Fruit fly (Drosophila melanogaster) whole organism, embryonic: ENCODE results near the gene Mon1.
A peak's percentile ranks its signal among the peaks of the same experiment; 100 is the strongest.

Experiments used
- CG10565 ChIP-seq: fragments of 200-800 bp; sonication (Bioruptor generic); optimal IDR thresholded peaks from 3 replicates; lab custom pipeline; 2016; ENCODE audit warnings: missing biosample characterization, mild to moderate bottlenecking, missing genetic modification characterization
- CG12299 ChIP-seq: fragments of 200-800 bp; sonication (Bioruptor generic); optimal IDR thresholded peaks from 2 replicates; lab custom pipeline; 2018; ENCODE audit warnings: missing biosample characterization, mild to moderate bottlenecking, missing genetic modification characterization
- CG12744 ChIP-seq: fragments of 200-800 bp; sonication (Bioruptor generic); optimal IDR thresholded peaks from 2 replicates; lab custom pipeline; 2016; ENCODE audit warnings: missing biosample characterization, missing genetic modification characterization
- CG13287 ChIP-seq: fragments of 200-800 bp; sonication (Bioruptor generic); IDR thresholded peaks from 2 replicates; pipeline ENCODE4 v1.3.6; 2022; ENCODE audit warnings: missing biosample characterization, missing genetic modification characterization; ENCODE audit not compliant: partially characterized antibody
- CG18011 ChIP-seq: fragments of 200-800 bp; sonication (Bioruptor generic); optimal IDR thresholded peaks from 2 replicates; lab custom pipeline; 2017; ENCODE audit warnings: missing biosample characterization, missing genetic modification characterization, mild to moderate bottlenecking, moderate library complexity, missing genotype
- CG18619 ChIP-seq: fragments of 200-800 bp; sonication (Bioruptor generic); optimal IDR thresholded peaks from 3 replicates; lab custom pipeline; 2017; ENCODE audit warnings: missing biosample characterization, mild to moderate bottlenecking, missing genetic modification characterization
- CG2116 ChIP-seq: fragments of 200-800 bp; sonication (Bioruptor generic); optimal IDR thresholded peaks from 3 replicates; lab custom pipeline; 2018; ENCODE audit warnings: missing biosample characterization, mild to moderate bottlenecking, missing genetic modification characterization
- CG2202 ChIP-seq: fragments of 200-800 bp; sonication (Bioruptor generic); optimal IDR thresholded peaks from 2 replicates; lab custom pipeline; 2018; ENCODE audit warnings: missing biosample characterization, mild to moderate bottlenecking, missing genetic modification characterization
- CG2889 ChIP-seq: fragments of 200-800 bp; sonication (Bioruptor generic); IDR thresholded peaks from 3 replicates; pipeline ENCODE4 v1.3.6; 2022; ENCODE audit warnings: missing biosample characterization, missing genetic modification characterization
- CG30403 ChIP-seq: fragments of 200-800 bp; sonication (Bioruptor generic); optimal IDR thresholded peaks from 3 replicates; lab custom pipeline; 2016; ENCODE audit warnings: missing biosample characterization, missing genetic modification characterization
- CG31224 ChIP-seq: fragments of 200-800 bp; sonication (Bioruptor generic); IDR thresholded peaks from 2 replicates; pipeline ENCODE4 v1.3.6; 2022; ENCODE audit warnings: missing biosample characterization, missing genetic modification characterization
- CG33557 ChIP-seq: fragments of 200-800 bp; sonication (Bioruptor generic); optimal IDR thresholded peaks from 2 replicates; lab custom pipeline; 2019; ENCODE audit warnings: missing biosample characterization, mild to moderate bottlenecking, missing genetic modification characterization, moderate library complexity
- CG3407 ChIP-seq: fragments of 200-800 bp; sonication (Bioruptor generic); optimal IDR thresholded peaks from 2 replicates; lab custom pipeline; 2018; ENCODE audit warnings: missing biosample characterization, mild to moderate bottlenecking, missing genetic modification characterization
- CG4328 ChIP-seq: fragments of 200-800 bp; sonication (Bioruptor generic); optimal IDR thresholded peaks from 3 replicates; lab custom pipeline; 2017; ENCODE audit warnings: missing biosample characterization, missing genetic modification reagents, missing genetic modification characterization
- CG4404 ChIP-seq: fragments of 200-800 bp; sonication (Bioruptor generic); IDR thresholded peaks from 2 replicates; pipeline ENCODE4 v1.3.6; 2022; ENCODE audit warnings: missing biosample characterization, missing genetic modification characterization
- CG4707 ChIP-seq: fragments of 200-800 bp; sonication (Bioruptor generic); optimal IDR thresholded peaks from 2 replicates; lab custom pipeline; 2018; ENCODE audit warnings: missing biosample characterization, mild to moderate bottlenecking, missing genetic modification characterization, moderate library complexity
- CG4730 ChIP-seq: fragments of 200-800 bp; sonication (Bioruptor generic); IDR thresholded peaks from 2 replicates; pipeline ENCODE4 v1.3.6; 2022; ENCODE audit warnings: missing biosample characterization, missing genetic modification characterization
- CG5245 ChIP-seq: fragments of 200-800 bp; sonication (Bioruptor generic); optimal IDR thresholded peaks from 3 replicates; lab custom pipeline; 2016; ENCODE audit warnings: missing biosample characterization, missing genetic modification characterization
- CG7556 ChIP-seq: fragments of 200-800 bp; sonication (Bioruptor generic); optimal IDR thresholded peaks from 2 replicates; lab custom pipeline; 2017; ENCODE audit warnings: missing biosample characterization, mild to moderate bottlenecking, missing genetic modification characterization
- Dip2 ChIP-seq: fragments of 200-800 bp; sonication (Bioruptor generic); IDR thresholded peaks from 2 replicates; pipeline ENCODE4 v1.3.6; 2022; ENCODE audit warnings: missing biosample characterization, missing genetic modification characterization
- Ets65A ChIP-seq: fragments of 200-800 bp; sonication (Bioruptor generic); peaks from one replicate; lab custom pipeline; 2016; ENCODE audit warnings: missing biosample characterization, missing genetic modification characterization
- HmgZ ChIP-seq: fragments of 200-800 bp; sonication (Bioruptor generic); optimal IDR thresholded peaks from 2 replicates; lab custom pipeline; 2018; ENCODE audit warnings: missing biosample characterization, mild to moderate bottlenecking, missing genetic modification characterization
- Hr78 ChIP-seq, 2 experiments: fragments of 200-800 bp in 1 of 2; fragments of >200 bp in 1 of 2; sonication (Bioruptor generic) in 1 of 2; optimal IDR thresholded peaks; 2 replicates each; lab custom pipeline; 2017 to 2019; ENCODE audit warnings: missing biosample characterization in 2 of 2, missing genetic modification characterization in 2 of 2, mild to moderate bottlenecking in 1 of 2, moderate library complexity in 1 of 2
- Mes4 ChIP-seq: fragments of 200-800 bp; sonication (Bioruptor generic); optimal IDR thresholded peaks from 2 replicates; lab custom pipeline; 2016; ENCODE audit warnings: missing biosample characterization, missing genetic modification characterization
- Nf-YA ChIP-seq: fragments of 200-800 bp; sonication (Bioruptor generic); IDR thresholded peaks from 2 replicates; pipeline ENCODE4 v1.3.6; 2022; ENCODE audit warnings: missing biosample characterization, missing genetic modification characterization
- PHDP ChIP-seq: fragments of 200-800 bp; sonication (Bioruptor generic); optimal IDR thresholded peaks from 3 replicates; lab custom pipeline; 2018; ENCODE audit warnings: missing biosample characterization, mild to moderate bottlenecking, missing genetic modification characterization, moderate library complexity
- Ptx1 ChIP-seq: fragments of 200-800 bp; sonication (Bioruptor generic); IDR thresholded peaks from 2 replicates; pipeline ENCODE4 v1.3.6; 2022; ENCODE audit warnings: missing biosample characterization, missing genetic modification characterization
- Rx ChIP-seq: fragments of 200-800 bp; sonication (Bioruptor generic); IDR thresholded peaks from 2 replicates; pipeline ENCODE4 v1.3.6; 2022; ENCODE audit warnings: missing biosample characterization, missing genetic modification characterization
- Sry-β ChIP-seq: fragments of 200-800 bp; sonication (Bioruptor generic); optimal IDR thresholded peaks from 2 replicates; lab custom pipeline; 2018; ENCODE audit warnings: missing biosample characterization, mild to moderate bottlenecking, missing genetic modification characterization, moderate library complexity
- Tbp ChIP-seq: fragments of >200 bp; optimal IDR thresholded peaks from 2 replicates; lab custom pipeline; 2018; ENCODE audit warnings: missing biosample characterization, missing genetic modification characterization
- Vsx1 ChIP-seq: fragments of 200-800 bp; sonication (Bioruptor generic); optimal IDR thresholded peaks from 2 replicates; lab custom pipeline; 2017; ENCODE audit warnings: missing biosample characterization, mild to moderate bottlenecking, missing genetic modification characterization, missing genetic modification reagents
- crc ChIP-seq: fragments of 200-800 bp; sonication (Bioruptor generic); optimal IDR thresholded peaks from 2 replicates; lab custom pipeline; 2016; ENCODE audit warnings: missing biosample characterization, missing genetic modification characterization
- dati ChIP-seq: fragments of 200-800 bp; sonication (Bioruptor generic); IDR thresholded peaks from 2 replicates; pipeline ENCODE4 v1.3.6; 2022; ENCODE audit warnings: missing biosample characterization, missing genetic modification characterization
- esg ChIP-seq: fragments of 200-800 bp; sonication (Bioruptor generic); conservative IDR thresholded peaks from 2 replicates; pipeline ENCODE4 v1.3.6; 2022; ENCODE audit warnings: missing biosample characterization, missing genetic modification characterization
- gem ChIP-seq: fragments of 200-800 bp; sonication (Bioruptor generic); optimal IDR thresholded peaks from 2 replicates; lab custom pipeline; 2019; ENCODE audit warnings: missing biosample characterization, mild to moderate bottlenecking, missing genetic modification characterization, moderate library complexity
- ken ChIP-seq: fragments of 200-800 bp; sonication (Bioruptor generic); IDR thresholded peaks from 3 replicates; pipeline ENCODE4 v1.3.6; 2022; ENCODE audit warnings: missing biosample characterization, missing genetic modification characterization
- lmd ChIP-seq: fragments of 200-800 bp; sonication (Bioruptor generic); IDR thresholded peaks from 2 replicates; pipeline ENCODE4 v1.3.6; 2022; ENCODE audit warnings: missing biosample characterization, missing genetic modification characterization
- lola ChIP-seq, 3 experiments: fragments of >200 bp in 2 of 3; fragments of 200-800 bp in 1 of 3; sonication (Bioruptor generic) in 1 of 3; optimal IDR thresholded peaks; 2 replicates each; lab custom pipeline; 2017 to 2019; ENCODE audit warnings: missing biosample characterization in 3 of 3, missing genetic modification characterization in 3 of 3, mild to moderate bottlenecking in 1 of 3, moderate library complexity in 1 of 3
- nau ChIP-seq: fragments of 200-800 bp; sonication (Bioruptor generic); optimal IDR thresholded peaks from 3 replicates; lab custom pipeline; 2017; ENCODE audit warnings: missing biosample characterization, mild to moderate bottlenecking, missing genetic modification characterization, missing genetic modification reagents
- prd ChIP-seq, 3 experiments: fragments of >200 bp in 2 of 3; fragments of 200-800 bp in 1 of 3; sonication (Bioruptor generic) in 1 of 3; optimal IDR thresholded peaks in 2 of 3; IDR thresholded peaks in 1 of 3; 2 replicates in 2 of 3; 3 replicates in 1 of 3; pipeline versions ENCODE4 v1.3.6 to Lab custom; 2017 to 2022; ENCODE audit warnings: missing biosample characterization in 1 of 3, missing genetic modification characterization in 1 of 3
- salm ChIP-seq: fragments of 200-800 bp; sonication (Bioruptor generic); optimal IDR thresholded peaks from 2 replicates; lab custom pipeline; 2018; ENCODE audit warnings: missing biosample characterization, mild to moderate bottlenecking, missing genetic modification characterization
- seq ChIP-seq: fragments of 200-800 bp; sonication (Bioruptor generic); IDR thresholded peaks from 2 replicates; pipeline ENCODE4 v1.3.6; 2022; ENCODE audit warnings: missing biosample characterization, missing genetic modification characterization
- ssp ChIP-seq: fragments of 200-800 bp; sonication (Bioruptor generic); IDR thresholded peaks from 2 replicates; pipeline ENCODE4 v1.3.6; 2022; ENCODE audit warnings: missing biosample characterization, missing genetic modification characterization
- tio ChIP-seq: fragments of 200-800 bp; sonication (Bioruptor generic); optimal IDR thresholded peaks from 2 replicates; lab custom pipeline; 2017; ENCODE audit warnings: missing biosample characterization, missing genetic modification characterization, inconsistent platforms
- tna ChIP-seq: fragments of 200-800 bp; sonication (Bioruptor generic); IDR thresholded peaks from 2 replicates; pipeline ENCODE4 v1.3.6; 2022; ENCODE audit warnings: missing biosample characterization, missing genetic modification characterization; ENCODE audit not compliant: partially characterized antibody
- trem ChIP-seq: fragments of 200-800 bp; optimal IDR thresholded peaks from 3 replicates; lab custom pipeline; 2019; ENCODE audit warnings: missing biosample characterization, mild to moderate bottlenecking, missing genetic modification characterization, moderate library complexity
- vnd ChIP-seq: fragments of 200-800 bp; sonication (Bioruptor generic); IDR thresholded peaks from 3 replicates; pipeline ENCODE4 v1.3.6; 2022; ENCODE audit warnings: missing biosample characterization, missing genetic modification characterization; ENCODE audit not compliant: partially characterized antibody
- yki ChIP-seq: fragments of >200 bp; optimal IDR thresholded peaks from 3 replicates; lab custom pipeline; 2018
- zfh2 ChIP-seq: fragments of 200-800 bp; sonication (Bioruptor generic); optimal IDR thresholded peaks from 2 replicates; lab custom pipeline; 2016; ENCODE audit warnings: missing biosample characterization, missing genetic modification characterization

Gene Mon1

dm6 chr2L:4847191-4847853 lies 3.1 kb upstream of the Mon1 start, which contains the start of the genes mxt and CG11927 (continued):
- TF ChIP-seq CG13287 (peak; percentile 90), Sry-β (GFP tag; lab: Kevin White, UChicago) (peak; percentile 88), crc (GFP tag; lab: Kevin White, UChicago) (no peak), nau (GFP tag; lab: Kevin White, UChicago) (no peak), CG33557 (no peak), Hr78 (GFP tag; optimal IDR thresholded peaks at IDR 0.05; lab: Kevin White, UChicago) (no peak), CG12299 (no peak), CG2116 (GFP tag; lab: Kevin White, UChicago) (peak; percentile 53), PHDP (tag; lab: Kevin White, UChicago) (no peak), CG18011 (GFP tag; lab: Kevin White, UChicago) (no peak), CG10565 (GFP tag; lab: Kevin White, UChicago) (no peak), Vsx1 (GFP tag; lab: Kevin White, UChicago) (no peak), CG5245 (no peak), trem (tag; lab: Kevin White, UChicago) (peak; percentile 10), Tbp (GFP tag; lab: Kevin White, UChicago) (no peak), ssp (peak; percentile 60), lola (GFP tag; optimal IDR thresholded peaks at IDR 0.05; lab: Kevin White, UChicago) (peak in 1 of 3 experiments; percentile 35), CG3407 (GFP tag; lab: Kevin White, UChicago) (no peak), CG4328 (GFP tag; lab: Kevin White, UChicago) (peak; percentile 8), CG4404 (GFP tag; lab: Robert Waterston, UW) (0 out of 2 replicates have a peak, but pooled peaks have one; percentile 9), CG12744 (GFP tag; lab: Kevin White, UChicago) (no peak), dati (GFP tag; lab: Robert Waterston, UW) (no peak), tio (GFP tag; lab: Kevin White, UChicago) (no peak), CG18619 (GFP tag; lab: Kevin White, UChicago) (peak; percentile 38), CG30403 (GFP tag; lab: Kevin White, UChicago) (peak; percentile 76), yki (lab: Kevin White, UChicago) (no peak), CG31224 (GFP tag; lab: Robert Waterston, UW) (no peak), Ets65A (peak; percentile 13), seq (no peak), esg (peak; percentile 30; the same call in 1 of the 2 replicates), salm (no peak), Mes4 (GFP tag; lab: Kevin White, UChicago) (no peak), CG7556 (GFP tag; lab: Kevin White, UChicago) (no peak), HmgZ (tag; lab: Kevin White, UChicago) (peak; percentile 36), zfh2 (GFP tag; lab: Kevin White, UChicago) (peak; percentile 65), Nf-YA (GFP tag; lab: Robert Waterston, UW) (no peak), vnd (GFP tag; lab: Robert Waterston, UW) (peak; percentile 81), prd (optimal IDR thresholded peaks at IDR 0.05; lab: Kevin White, UChicago) (no peak), prd (GFP tag; IDR thresholded peaks at IDR 0.05; lab: Robert Waterston, UW) (peak; percentile 65; the same call in 2 of the 3 replicates), lmd (no peak), ken (GFP tag; lab: Robert Waterston, UW) (peak; percentile 64; the same call in 2 of the 3 replicates), CG4730 (GFP tag; lab: Robert Waterston, UW) (no peak), gem (tag; lab: Kevin White, UChicago) (no peak), CG4707 (no peak), Ptx1 (GFP tag; lab: Robert Waterston, UW) (peak; percentile 39; the same call in 1 of the 2 replicates), tna (GFP tag; lab: Robert Waterston, UW) (peak; percentile 77), CG2889 (GFP tag; lab: Robert Waterston, UW) (no peak), CG2202 (tag; lab: Kevin White, UChicago) (no peak), Dip2 (GFP tag; lab: Robert Waterston, UW) (no peak), Rx (0 out of 2 replicates have a peak, but pooled peaks have one; percentile 13)
